Worm (Caenorhabditis elegans): ENCODE data around the gene T10G3.1.

ce11 chrV:13423608-13424007, 49.9 kb downstream of the T10G3.1 start, which contains the start of gene srv-10:
- TF ChIP-seq ztf-25 (GFP tag; IDR thresholded peaks at IDR 0.05) (no peak), pbrm-1 (GFP tag; IDR thresholded peaks at IDR 0.05) (no peak), ama-1 (optimal IDR thresholded peaks at IDR 0.05) (no peak), ama-1 (GFP tag; optimal IDR thresholded peaks at IDR 0.05) (no peak), unc-130 (GFP tag; optimal IDR thresholded peaks at IDR 0.05) (no peak), F57C9.4 (tag; optimal IDR thresholded peaks at IDR 0.05) (no peak), aptf-3 (GFP tag; IDR thresholded peaks at IDR 0.05) (no peak), ztf-28 (GFP tag; IDR thresholded peaks at IDR 0.05) (no peak)

Data from whole organism, young adult.